Worm (Caenorhabditis elegans) whole organism, young adult: ENCODE data around the gene fbxa-181.
A peak's percentile ranks its signal among the peaks of the same experiment; 100 is the strongest.

ENCODE experiments used
- B0261.1 ChIP-seq: sonication (generic microtip); optimal IDR thresholded peaks from 2 replicates; lab custom pipeline; 2016; ENCODE audit warnings: mild to moderate bottlenecking, missing genetic modification characterization, moderate library complexity, missing compliant biosample characterization
- D2030.7 ChIP-seq: fragments of 200-800 bp; sonication (Bioruptor generic); IDR thresholded peaks from 2 replicates; pipeline ENCODE4 v1.3.6; 2022; ENCODE audit warnings: missing genetic modification reagents, missing genetic modification characterization, missing compliant biosample characterization
- F33H1.4 ChIP-seq: fragments of 200-800 bp; sonication (Bioruptor generic); IDR thresholded peaks from 2 replicates; pipeline ENCODE4 v1.3.6; 2022; ENCODE audit warnings: missing genetic modification reagents, missing genetic modification characterization, missing compliant biosample characterization
- F57A8.1 ChIP-seq: fragments of 200-800 bp; sonication (Bioruptor generic); optimal IDR thresholded peaks from 2 replicates; lab custom pipeline; 2018; ENCODE audit warnings: mild to moderate bottlenecking, missing genetic modification characterization, moderate library complexity, missing compliant biosample characterization
- Y56A3A.18 ChIP-seq: fragments of 200-800 bp; sonication (Bioruptor generic); IDR thresholded peaks from 2 replicates; pipeline ENCODE4 v1.3.6; 2022; ENCODE audit warnings: missing genetic modification reagents, missing genetic modification characterization, missing compliant biosample characterization
- Y79H2A.3 ChIP-seq: fragments of 200-800 bp; sonication (Bioruptor generic); conservative IDR thresholded peaks from 2 replicates; pipeline ENCODE4 v1.3.6; 2022; ENCODE audit warnings: missing genetic modification reagents, missing genetic modification characterization, missing compliant biosample characterization
- aptf-3 ChIP-seq: fragments of 200-800 bp; sonication (Bioruptor generic); IDR thresholded peaks from 2 replicates; pipeline ENCODE4 v1.3.6; 2022; ENCODE audit warnings: missing genetic modification characterization, missing compliant biosample characterization
- cebp-1 ChIP-seq, 2 experiments: fragments of 200-800 bp in 1 of 2; sonication (Bioruptor generic) in 1 of 2; sonication (generic microtip) in 1 of 2; IDR thresholded peaks in 1 of 2; optimal IDR thresholded peaks in 1 of 2; 2 replicates each; pipeline versions ENCODE4 v1.3.6 to Lab custom; 2017 to 2022; ENCODE audit warnings: missing compliant biosample characterization in 2 of 2, missing genetic modification characterization in 2 of 2, mild to moderate bottlenecking in 1 of 2, missing genetic modification reagents in 1 of 2, moderate library complexity in 1 of 2
- ceh-27 ChIP-seq: fragments of 200-800 bp; sonication (Bioruptor generic); optimal IDR thresholded peaks from 2 replicates; lab custom pipeline; 2018; ENCODE audit warnings: mild to moderate bottlenecking, missing genetic modification characterization, moderate library complexity, missing compliant biosample characterization
- ceh-79 ChIP-seq: sonication (generic microtip); optimal IDR thresholded peaks from 2 replicates; lab custom pipeline; 2017; ENCODE audit warnings: mild to moderate bottlenecking, missing genetic modification characterization, missing compliant biosample characterization
- ceh-91 ChIP-seq: fragments of 200-800 bp; sonication (Bioruptor generic); IDR thresholded peaks from 2 replicates; pipeline ENCODE4 v1.3.6; 2022; ENCODE audit warnings: missing genetic modification reagents, missing genetic modification characterization, missing compliant biosample characterization
- die-1 ChIP-seq: sonication (generic microtip); optimal IDR thresholded peaks from 2 replicates; lab custom pipeline; 2016; ENCODE audit warnings: missing genotype, mild to moderate bottlenecking, missing genetic modification characterization, missing compliant biosample characterization
- dpff-1 ChIP-seq: sonication (generic microtip); optimal IDR thresholded peaks from 2 replicates; lab custom pipeline; 2017; ENCODE audit warnings: mild to moderate bottlenecking, missing genetic modification characterization, missing compliant biosample characterization
- hlh-26 ChIP-seq: fragments of 200-800 bp; sonication (Bioruptor generic); conservative IDR thresholded peaks from 2 replicates; pipeline ENCODE4 v1.3.6; 2022; ENCODE audit warnings: missing genetic modification reagents, missing genetic modification characterization, missing compliant biosample characterization
- hmg-1.2 ChIP-seq: fragments of 200-800 bp; sonication (Bioruptor generic); IDR thresholded peaks from 2 replicates; pipeline ENCODE4 v1.3.6; 2022; ENCODE audit warnings: missing genetic modification reagents, missing genetic modification characterization, missing compliant biosample characterization
- hmg-20 ChIP-seq: fragments of 200-800 bp; sonication (Bioruptor generic); IDR thresholded peaks from 2 replicates; pipeline ENCODE4 v1.3.6; 2022; ENCODE audit warnings: missing genetic modification reagents, missing genetic modification characterization, missing compliant biosample characterization
- lin-26 ChIP-seq: fragments of 200-800 bp; sonication (Bioruptor generic); IDR thresholded peaks from 2 replicates; pipeline ENCODE4 v1.3.6; 2022; ENCODE audit warnings: missing genetic modification reagents, missing genetic modification characterization, missing compliant biosample characterization
- lir-1 ChIP-seq: fragments of 200-800 bp; sonication (Bioruptor generic); conservative IDR thresholded peaks from 2 replicates; pipeline ENCODE4 v1.3.6; 2022; ENCODE audit warnings: missing genetic modification reagents, missing genetic modification characterization, missing compliant biosample characterization
- lsy-27 ChIP-seq: sonication (generic microtip); optimal IDR thresholded peaks from 2 replicates; lab custom pipeline; 2017; ENCODE audit warnings: missing genetic modification characterization, mild to moderate bottlenecking, missing compliant biosample characterization, antibody characterized with exemption, missing genotype, borderline replicate concordance; ENCODE audit not compliant: insufficient read depth
- madf-3 ChIP-seq: fragments of 200-800 bp; sonication (Bioruptor generic); IDR thresholded peaks from 2 replicates; pipeline ENCODE4 v1.3.6; 2022; ENCODE audit warnings: missing genetic modification reagents, missing genetic modification characterization, missing compliant biosample characterization
- mcd-1 ChIP-seq: fragments of 200-800 bp; sonication (Bioruptor generic); IDR thresholded peaks from 2 replicates; pipeline ENCODE4 v1.3.6; 2022; ENCODE audit warnings: missing genetic modification reagents, missing genetic modification characterization, missing compliant biosample characterization
- mel-28 ChIP-seq: sonication (generic microtip); optimal IDR thresholded peaks from 2 replicates; lab custom pipeline; 2016; ENCODE audit warnings: borderline replicate concordance, mild to moderate bottlenecking, missing genetic modification characterization, missing compliant biosample characterization
- nfya-2 ChIP-seq: fragments of 200-800 bp; sonication (Bioruptor generic); IDR thresholded peaks from 2 replicates; pipeline ENCODE4 v1.3.6; 2022; ENCODE audit warnings: missing genetic modification reagents, missing genetic modification characterization, missing compliant biosample characterization
- nfyb-1 ChIP-seq: fragments of 200-800 bp; sonication (Bioruptor generic); IDR thresholded peaks from 2 replicates; pipeline ENCODE4 v1.3.6; 2022; ENCODE audit warnings: missing genetic modification reagents, missing genetic modification characterization, missing compliant biosample characterization
- nhr-120 ChIP-seq: fragments of 200-800 bp; sonication (Bioruptor generic); IDR thresholded peaks from 2 replicates; pipeline ENCODE4 v1.3.6; 2022; ENCODE audit warnings: missing genetic modification characterization, missing compliant biosample characterization
- nhr-179 ChIP-seq: sonication (generic microtip); optimal IDR thresholded peaks from 2 replicates; lab custom pipeline; 2016; ENCODE audit warnings: mild to moderate bottlenecking, missing genetic modification characterization, missing compliant biosample characterization
- nhr-27 ChIP-seq: fragments of 200-800 bp; sonication (Bioruptor generic); optimal IDR thresholded peaks from 2 replicates; lab custom pipeline; 2018; ENCODE audit warnings: mild to moderate bottlenecking, missing genetic modification characterization, moderate library complexity, missing compliant biosample characterization
- nhr-80 ChIP-seq: sonication (generic microtip); optimal IDR thresholded peaks from 2 replicates; lab custom pipeline; 2016; ENCODE audit warnings: missing genetic modification characterization, missing compliant biosample characterization
- pbrm-1 ChIP-seq: fragments of 200-800 bp; sonication (Bioruptor generic); IDR thresholded peaks from 2 replicates; pipeline ENCODE4 v1.3.6; 2022; ENCODE audit warnings: missing genetic modification reagents, missing genetic modification characterization, missing compliant biosample characterization
- rec-8 ChIP-seq, 2 experiments: sonication (generic microtip); optimal IDR thresholded peaks; 2 replicates each; lab custom pipeline; 2016; ENCODE audit warnings: mild to moderate bottlenecking in 2 of 2, missing genetic modification characterization in 2 of 2, missing genetic modification reagents in 2 of 2, missing genotype in 2 of 2, missing biosample characterization in 1 of 2, missing compliant biosample characterization in 1 of 2, moderate library complexity in 1 of 2
- sea-2 ChIP-seq: fragments of 200-800 bp; sonication (Bioruptor generic); IDR thresholded peaks from 2 replicates; pipeline ENCODE4 v1.3.6; 2022; ENCODE audit warnings: missing genetic modification characterization, missing compliant biosample characterization
- tbp1 ChIP-seq: fragments of 200-800 bp; sonication (Bioruptor generic); optimal IDR thresholded peaks from 2 replicates; lab custom pipeline; 2018; ENCODE audit warnings: mild to moderate bottlenecking, missing genetic modification characterization, missing compliant biosample characterization
- zim-3 ChIP-seq: sonication (generic microtip); optimal IDR thresholded peaks from 2 replicates; lab custom pipeline; 2017; ENCODE audit warnings: mild to moderate bottlenecking, missing genetic modification characterization, moderate library complexity, missing compliant biosample characterization
- ztf-25 ChIP-seq: fragments of 200-800 bp; sonication (Bioruptor generic); IDR thresholded peaks from 2 replicates; pipeline ENCODE4 v1.3.6; 2022; ENCODE audit warnings: missing genetic modification reagents, missing genetic modification characterization, missing compliant biosample characterization

The fbxa-181 gene

ce11 chrV:13681445-13681844 lies 44.2 kb upstream of the fbxa-181 start:
- TF ChIP-seq nhr-120 (GFP tag; lab: Robert Waterston, UW) = no peak
- no peak for TF ChIP-seq madf-3 (GFP tag; lab: Robert Waterston, UW)

DNA sequence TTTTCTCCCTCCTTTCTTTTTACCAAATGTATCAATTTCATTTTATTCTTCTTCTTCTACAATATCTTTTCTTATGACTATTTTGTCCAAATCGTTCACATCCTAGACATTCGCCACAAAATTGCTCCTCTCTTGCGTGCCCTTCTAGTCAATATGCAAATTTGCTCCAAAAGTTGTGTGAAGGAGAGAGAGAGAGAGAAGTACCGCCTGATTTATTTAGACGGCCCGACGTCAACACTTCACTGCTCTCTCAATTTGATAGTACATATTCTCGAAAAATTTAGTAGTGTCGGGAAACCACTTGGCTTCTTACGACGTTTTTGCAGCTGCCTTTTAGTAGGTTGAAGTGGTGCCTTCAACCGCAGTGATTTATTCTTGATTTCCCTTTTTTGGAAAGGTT lies 39.2 kb upstream of the fbxa-181 start:
- TF ChIP-seq F33H1.4 (no peak), dpff-1 (tag; lab: Kevin White, UChicago) (no peak), aptf-3 (no peak), rec-8 (tag; optimal IDR thresholded peaks at IDR 0.05; lab: Kevin White, UChicago) (no peak), ceh-27 (GFP tag; lab: Kevin White, UChicago) (peak; percentile 32), nfyb-1 (GFP tag; lab: Robert Waterston, UW) (no peak), nhr-80 (no peak), nfya-2 (GFP tag; lab: Robert Waterston, UW) (no peak)
- TF ChIP-seq, all 124 proteins: peak for 1

DNA sequence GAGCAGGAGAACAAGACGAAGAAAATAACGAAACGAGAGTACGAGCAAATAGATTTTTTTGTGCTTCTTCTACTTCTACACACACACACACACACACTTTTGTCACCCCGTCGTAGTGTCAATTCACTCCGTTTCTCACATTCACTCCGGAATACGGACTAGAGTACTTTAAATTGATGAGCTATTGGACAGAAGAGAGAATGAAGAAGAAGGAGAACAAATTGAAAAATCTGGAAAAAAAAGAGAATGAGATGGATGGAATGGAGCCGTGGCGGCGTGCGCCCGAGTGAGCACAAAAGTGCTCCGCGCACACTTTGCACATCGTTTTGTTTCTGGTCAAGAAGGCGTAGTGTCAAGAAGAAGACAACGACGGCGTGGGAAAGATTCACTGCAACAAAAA lies 38.2 kb upstream of the fbxa-181 start:
- TF ChIP-seq hlh-26 (no peak), cebp-1 (GFP tag; IDR thresholded peaks at IDR 0.05; lab: Robert Waterston, UW) (no peak), cebp-1 (tag; optimal IDR thresholded peaks at IDR 0.05; lab: Kevin White, UChicago) (no peak), zim-3 (tag; lab: Kevin White, UChicago) (no peak), hmg-1.2 (GFP tag; lab: Robert Waterston, UW) (no peak), tbp1 (GFP tag; lab: Kevin White, UChicago) (no peak), ztf-25 (no peak), mel-28 (tag; lab: Kevin White, UChicago) (no peak), sea-2 (GFP tag; lab: Robert Waterston, UW) (no peak)

ce11 chrV:13689592-13689991 lies 36.1 kb upstream of the fbxa-181 start, which contains the start of gene T01D3.1:
T01D3.1 (plus strand) TSS chrV:13689892.
- TF ChIP-seq lir-1 (GFP tag; lab: Robert Waterston, UW) = no peak
- no peak for TF ChIP-seq pbrm-1
- TF ChIP-seq nhr-179 = no peak
- no peak for TF ChIP-seq D2030.7 (GFP tag; lab: Robert Waterston, UW)
- TF ChIP-seq cebp-1 (GFP tag; IDR thresholded peaks at IDR 0.05; lab: Robert Waterston, UW) = no peak
- no peak for TF ChIP-seq cebp-1 (tag; optimal IDR thresholded peaks at IDR 0.05; lab: Kevin White, UChicago)
- TF ChIP-seq hlh-26 = no peak
- no peak for TF ChIP-seq ceh-91
- no peak for TF ChIP-seq lsy-27 (tag; lab: Kevin White, UChicago)
- no peak for TF ChIP-seq B0261.1 (tag; lab: Kevin White, UChicago)
- TF ChIP-seq die-1 = no peak
- TF ChIP-seq nhr-120 (GFP tag; lab: Robert Waterston, UW) = no peak
- TF ChIP-seq mcd-1 = no peak
- no peak for TF ChIP-seq lin-26 (GFP tag; lab: Robert Waterston, UW)
- no peak for TF ChIP-seq Y56A3A.18
- TF ChIP-seq aptf-3 = no peak
- TF ChIP-seq nhr-27 (tag; lab: Kevin White, UChicago) = no peak
- TF ChIP-seq Y79H2A.3 (GFP tag; lab: Robert Waterston, UW) = no peak
- no peak for TF ChIP-seq ceh-79 (tag; lab: Kevin White, UChicago)
- no peak for TF ChIP-seq hmg-20 (GFP tag; lab: Robert Waterston, UW)
- TF ChIP-seq F57A8.1 (GFP tag; lab: Kevin White, UChicago) = no peak
- TF ChIP-seq, all 124 proteins: peak for 0
